Fruit fly (Drosophila melanogaster) whole organism, embryonic: ENCODE data around the gene CG46467.

Source experiments
- ATbp ChIP-seq: fragments of 200-800 bp; sonication (Bioruptor generic); optimal IDR thresholded peaks from 2 replicates; lab custom pipeline; 2017; ENCODE audit warnings: missing biosample characterization, mild to moderate bottlenecking, missing genetic modification characterization, missing genetic modification reagents
- Ada2b ChIP-seq: fragments of 200-800 bp; sonication (Bioruptor generic); IDR thresholded peaks from 2 replicates; pipeline ENCODE4 v1.3.6; 2022; ENCODE audit warnings: missing biosample characterization, missing genetic modification characterization
- Antp ChIP-seq: fragments of 200-800 bp; sonication (Bioruptor generic); optimal IDR thresholded peaks from 3 replicates; lab custom pipeline; 2016; ENCODE audit warnings: missing biosample characterization, missing genetic modification characterization
- CG11504 ChIP-seq: fragments of 200-800 bp; sonication (Bioruptor generic); optimal IDR thresholded peaks from 3 replicates; lab custom pipeline; 2019; ENCODE audit warnings: missing biosample characterization, mild to moderate bottlenecking, missing genetic modification characterization, moderate library complexity
- CG13424 ChIP-seq: fragments of 200-800 bp; sonication (Bioruptor generic); optimal IDR thresholded peaks from 2 replicates; lab custom pipeline; 2019; ENCODE audit warnings: missing biosample characterization, mild to moderate bottlenecking, missing genetic modification characterization, moderate library complexity
- CG14050 ChIP-seq: fragments of 200-800 bp; sonication (Bioruptor generic); IDR thresholded peaks from 3 replicates; pipeline ENCODE4 v1.3.6; 2022; ENCODE audit warnings: missing biosample characterization, missing genetic modification characterization
- CG15269 ChIP-seq: fragments of 200-800 bp; sonication (Bioruptor generic); optimal IDR thresholded peaks from 2 replicates; lab custom pipeline; 2018; ENCODE audit warnings: missing biosample characterization, mild to moderate bottlenecking, missing genetic modification characterization, moderate library complexity
- CG16815 ChIP-seq: fragments of 200-800 bp; sonication (Bioruptor generic); optimal IDR thresholded peaks from 3 replicates; lab custom pipeline; 2017; ENCODE audit warnings: missing biosample characterization, mild to moderate bottlenecking, missing genetic modification characterization
- CG17385 ChIP-seq: fragments of 200-800 bp; sonication (Bioruptor generic); optimal IDR thresholded peaks from 3 replicates; lab custom pipeline; 2018; ENCODE audit warnings: missing biosample characterization, mild to moderate bottlenecking, missing genetic modification characterization
- CG18599 ChIP-seq: fragments of 200-800 bp; sonication (Bioruptor generic); optimal IDR thresholded peaks from 3 replicates; lab custom pipeline; 2017; ENCODE audit warnings: missing biosample characterization, missing genetic modification characterization, mild to moderate bottlenecking, moderate library complexity, missing genetic modification reagents
- CG18619 ChIP-seq: fragments of 200-800 bp; sonication (Bioruptor generic); optimal IDR thresholded peaks from 3 replicates; lab custom pipeline; 2017; ENCODE audit warnings: missing biosample characterization, mild to moderate bottlenecking, missing genetic modification characterization
- CG2129 ChIP-seq: fragments of 200-800 bp; sonication (Bioruptor generic); IDR thresholded peaks from 2 replicates; pipeline ENCODE4 v1.3.6; 2022; ENCODE audit warnings: missing biosample characterization, missing genetic modification characterization; ENCODE audit not compliant: partially characterized antibody
- CG2678 ChIP-seq: fragments of 200-800 bp; sonication (Bioruptor generic); optimal IDR thresholded peaks from 3 replicates; lab custom pipeline; 2019; ENCODE audit warnings: missing biosample characterization, mild to moderate bottlenecking, missing genetic modification characterization, moderate library complexity
- CG30403 ChIP-seq: fragments of 200-800 bp; sonication (Bioruptor generic); optimal IDR thresholded peaks from 3 replicates; lab custom pipeline; 2016; ENCODE audit warnings: missing biosample characterization, missing genetic modification characterization
- CG34422 ChIP-seq: fragments of 200-800 bp; sonication (Bioruptor generic); IDR thresholded peaks from 3 replicates; pipeline ENCODE4 v1.3.6; 2022; ENCODE audit warnings: missing biosample characterization, missing genetic modification characterization
- CG4424 ChIP-seq: fragments of 200-800 bp; sonication (Bioruptor generic); optimal IDR thresholded peaks from 3 replicates; lab custom pipeline; 2016; ENCODE audit warnings: missing biosample characterization, missing genetic modification characterization
- CG6765 ChIP-seq: fragments of 200-800 bp; sonication (Bioruptor generic); optimal IDR thresholded peaks from 3 replicates; lab custom pipeline; 2017; ENCODE audit warnings: missing biosample characterization, mild to moderate bottlenecking, missing genetic modification characterization
- CG7556 ChIP-seq: fragments of 200-800 bp; sonication (Bioruptor generic); optimal IDR thresholded peaks from 2 replicates; lab custom pipeline; 2017; ENCODE audit warnings: missing biosample characterization, mild to moderate bottlenecking, missing genetic modification characterization
- CG7839 ChIP-seq: fragments of 200-800 bp; sonication (Bioruptor generic); optimal IDR thresholded peaks from 3 replicates; lab custom pipeline; 2018; ENCODE audit warnings: missing biosample characterization, mild to moderate bottlenecking, missing genetic modification characterization, moderate library complexity
- Chrac-16 ChIP-seq: fragments of 200-800 bp; sonication (Bioruptor generic); optimal IDR thresholded peaks from 3 replicates; lab custom pipeline; 2016; ENCODE audit warnings: missing biosample characterization, missing genetic modification characterization
- Fer1 ChIP-seq: fragments of 200-800 bp; sonication (Bioruptor generic); optimal IDR thresholded peaks from 2 replicates; lab custom pipeline; 2017; ENCODE audit warnings: missing biosample characterization, mild to moderate bottlenecking, missing genetic modification characterization
- Fer2 ChIP-seq: fragments of 200-800 bp; sonication (Bioruptor generic); optimal IDR thresholded peaks from 2 replicates; lab custom pipeline; 2018; ENCODE audit warnings: missing biosample characterization, mild to moderate bottlenecking, missing genetic modification characterization, moderate library complexity
- Hr51 ChIP-seq, 2 experiments: fragments of 200-800 bp; sonication (Bioruptor generic); optimal IDR thresholded peaks; 2 replicates in 1 of 2; 3 replicates in 1 of 2; lab custom pipeline; 2016 to 2018; ENCODE audit warnings: missing biosample characterization in 2 of 2, missing genetic modification characterization in 2 of 2, mild to moderate bottlenecking in 1 of 2, moderate library complexity in 1 of 2
- Mad ChIP-seq: fragments of 200-800 bp; sonication (Bioruptor generic); optimal IDR thresholded peaks from 2 replicates; lab custom pipeline; 2016; ENCODE audit warnings: missing biosample characterization, missing genetic modification characterization
- Meics ChIP-seq: fragments of 200-800 bp; sonication (Bioruptor generic); optimal IDR thresholded peaks from 2 replicates; lab custom pipeline; 2017; ENCODE audit warnings: missing biosample characterization, mild to moderate bottlenecking, missing genetic modification characterization
- NC2β ChIP-seq: fragments of 200-800 bp; sonication (Bioruptor generic); optimal IDR thresholded peaks from 2 replicates; lab custom pipeline; 2016; ENCODE audit warnings: missing biosample characterization, missing genetic modification characterization
- Oli ChIP-seq: fragments of 200-800 bp; sonication (Bioruptor generic); optimal IDR thresholded peaks from 2 replicates; lab custom pipeline; 2018; ENCODE audit warnings: missing biosample characterization, mild to moderate bottlenecking, missing genetic modification characterization, moderate library complexity
- PHDP ChIP-seq: fragments of 200-800 bp; sonication (Bioruptor generic); optimal IDR thresholded peaks from 3 replicates; lab custom pipeline; 2018; ENCODE audit warnings: missing biosample characterization, mild to moderate bottlenecking, missing genetic modification characterization, moderate library complexity
- Rfx ChIP-seq: fragments of 200-800 bp; sonication (Bioruptor generic); IDR thresholded peaks from 2 replicates; pipeline ENCODE4 v1.3.6; 2022; ENCODE audit warnings: missing biosample characterization, missing genetic modification characterization
- Six4 ChIP-seq: fragments of 200-800 bp; sonication (Bioruptor generic); optimal IDR thresholded peaks from 2 replicates; lab custom pipeline; 2016; ENCODE audit warnings: missing biosample characterization, missing genetic modification characterization
- Sox102F ChIP-seq: fragments of 200-800 bp; sonication (Bioruptor generic); optimal IDR thresholded peaks from 2 replicates; lab custom pipeline; 2018; ENCODE audit warnings: missing biosample characterization, mild to moderate bottlenecking, missing genetic modification characterization, moderate library complexity
- Xbp1 ChIP-seq: fragments of 200-800 bp; sonication (Bioruptor generic); optimal IDR thresholded peaks from 3 replicates; lab custom pipeline; 2016; ENCODE audit warnings: missing biosample characterization, mild to moderate bottlenecking, missing genetic modification characterization
- br ChIP-seq: fragments of >200 bp; optimal IDR thresholded peaks from 2 replicates; lab custom pipeline; 2017
- corto ChIP-seq: fragments of 200-800 bp; sonication (Bioruptor generic); optimal IDR thresholded peaks from 2 replicates; lab custom pipeline; 2016; ENCODE audit warnings: missing biosample characterization, mild to moderate bottlenecking, missing genetic modification characterization, moderate library complexity
- dati ChIP-seq: fragments of 200-800 bp; sonication (Bioruptor generic); IDR thresholded peaks from 2 replicates; pipeline ENCODE4 v1.3.6; 2022; ENCODE audit warnings: missing biosample characterization, missing genetic modification characterization
- dmrt99B ChIP-seq: fragments of 200-800 bp; sonication (Bioruptor generic); optimal IDR thresholded peaks from 2 replicates; lab custom pipeline; 2018; ENCODE audit warnings: missing biosample characterization, mild to moderate bottlenecking, missing genetic modification characterization, moderate library complexity
- dpn ChIP-seq, 2 experiments: fragments of 200-800 bp; sonication (Bioruptor generic); optimal IDR thresholded peaks; 3 replicates each; lab custom pipeline; 2016; ENCODE audit warnings: missing biosample characterization in 2 of 2, missing genetic modification characterization in 2 of 2
- gcm2 ChIP-seq: fragments of 200-800 bp; sonication (Bioruptor generic); optimal IDR thresholded peaks from 2 replicates; lab custom pipeline; 2016; ENCODE audit warnings: missing biosample characterization, missing genetic modification characterization
- gem ChIP-seq: fragments of 200-800 bp; sonication (Bioruptor generic); optimal IDR thresholded peaks from 2 replicates; lab custom pipeline; 2019; ENCODE audit warnings: missing biosample characterization, mild to moderate bottlenecking, missing genetic modification characterization, moderate library complexity
- lab ChIP-seq: fragments of 200-800 bp; sonication (Bioruptor generic); optimal IDR thresholded peaks from 3 replicates; lab custom pipeline; 2017; ENCODE audit warnings: missing biosample characterization, missing genetic modification characterization, mild to moderate bottlenecking, moderate library complexity, missing genetic modification reagents
- maf-S ChIP-seq: fragments of 200-800 bp; sonication (Bioruptor generic); optimal IDR thresholded peaks from 2 replicates; lab custom pipeline; 2016; ENCODE audit warnings: missing biosample characterization, missing genetic modification characterization
- nmo ChIP-seq: fragments of 200-800 bp; sonication (Bioruptor generic); optimal IDR thresholded peaks from 2 replicates; lab custom pipeline; 2018; ENCODE audit warnings: missing biosample characterization, mild to moderate bottlenecking, missing genetic modification characterization, moderate library complexity
- pb ChIP-seq: fragments of 200-800 bp; sonication (Bioruptor generic); optimal IDR thresholded peaks from 3 replicates; lab custom pipeline; 2016; ENCODE audit warnings: missing biosample characterization, missing genetic modification characterization
- phol ChIP-seq: fragments of 200-800 bp; sonication (Bioruptor generic); optimal IDR thresholded peaks from 3 replicates; lab custom pipeline; 2018; ENCODE audit warnings: missing biosample characterization, mild to moderate bottlenecking, missing genetic modification characterization, moderate library complexity
- shn ChIP-seq: fragments of 200-800 bp; sonication (Bioruptor generic); optimal IDR thresholded peaks from 3 replicates; lab custom pipeline; 2016; ENCODE audit warnings: missing biosample characterization, missing genetic modification characterization
- slbo ChIP-seq: fragments of 200-800 bp; sonication (Bioruptor generic); IDR thresholded peaks from 2 replicates; pipeline ENCODE4 v1.3.6; 2022; ENCODE audit warnings: missing biosample characterization, missing genetic modification characterization
- sob ChIP-seq: fragments of 200-800 bp; sonication (Bioruptor generic); IDR thresholded peaks from 2 replicates; pipeline ENCODE4 v1.3.6; 2022; ENCODE audit warnings: missing biosample characterization, missing genetic modification characterization
- stc ChIP-seq: fragments of 200-800 bp; sonication (Bioruptor generic); IDR thresholded peaks from 2 replicates; pipeline ENCODE4 v1.3.6; 2022; ENCODE audit warnings: missing biosample characterization, missing genetic modification characterization
- vvl ChIP-seq: fragments of 200-800 bp; sonication (Bioruptor generic); IDR thresholded peaks from 2 replicates; pipeline ENCODE4 v1.3.6; 2022; ENCODE audit warnings: missing biosample characterization, missing genetic modification characterization
- z ChIP-seq: fragments of 200-800 bp; sonication (Bioruptor generic); IDR thresholded peaks from 3 replicates; pipeline ENCODE4 v1.3.6; 2022; ENCODE audit warnings: missing biosample characterization, missing genetic modification characterization

The CG46467 gene

DNA sequence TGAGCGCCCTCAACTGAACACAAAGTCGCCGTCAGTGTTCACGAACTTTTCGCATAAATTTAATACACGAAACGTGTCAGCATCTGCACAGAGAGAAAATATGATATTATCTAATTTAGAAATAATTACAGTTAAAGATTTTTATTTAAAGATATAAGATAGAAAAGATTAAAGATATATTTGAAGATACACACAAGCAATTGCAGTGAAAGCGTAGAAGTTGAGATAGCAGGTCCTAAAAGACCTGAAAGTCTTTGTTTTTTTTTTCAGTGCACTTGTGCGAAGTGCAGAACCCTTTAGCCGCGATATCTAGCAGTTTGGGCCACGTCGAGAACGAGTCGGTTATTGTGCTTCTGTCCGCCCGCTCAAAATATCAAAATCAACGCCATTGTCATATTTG, 103.0 kb downstream of the CG46467 start (continued):
- TF ChIP-seq slbo (GFP tag; lab: Robert Waterston, UW) = 0 out of 2 replicates have a peak, but pooled peaks have one; percentile 6
- TF ChIP-seq Oli (tag; lab: Kevin White, UChicago) = peak; percentile 29
- peak; percentile 46 for TF ChIP-seq CG15269 (tag; lab: Kevin White, UChicago)
- no peak for TF ChIP-seq dati
- peak; percentile 48 for TF ChIP-seq CG18599 (GFP tag; lab: Kevin White, UChicago)
- TF ChIP-seq dpn (GFP tag; optimal IDR thresholded peaks at IDR 0.05; lab: Kevin White, UChicago) = peak in 1 of 2 experiments; percentile 11
- peak; percentile 13 for TF ChIP-seq CG17385 (GFP tag; lab: Kevin White, UChicago)
- TF ChIP-seq shn (GFP tag; lab: Kevin White, UChicago) = no peak
- TF ChIP-seq CG2678 = peak; percentile 46
- peak; percentile 17; the same call in 1 of the 3 replicates for TF ChIP-seq CG14050 (GFP tag; lab: Robert Waterston, UW)
- TF ChIP-seq CG7556 (GFP tag; lab: Kevin White, UChicago) = peak; percentile 29
- TF ChIP-seq phol (tag; lab: Kevin White, UChicago) = peak; percentile 10
- no peak for TF ChIP-seq gcm2 (GFP tag; lab: Kevin White, UChicago)
- peak; percentile 7 for TF ChIP-seq ATbp (GFP tag; lab: Kevin White, UChicago)
- peak; percentile 27 for TF ChIP-seq PHDP (tag; lab: Kevin White, UChicago)
- TF ChIP-seq Meics (GFP tag; lab: Kevin White, UChicago) = peak; percentile 46
- peak; percentile 35; the same call in 1 of the 2 replicates for TF ChIP-seq Rfx (GFP tag; lab: Robert Waterston, UW)
- peak; percentile 21 for TF ChIP-seq CG18619 (GFP tag; lab: Kevin White, UChicago)
- peak; percentile 39 for TF ChIP-seq lab (GFP tag; lab: Kevin White, UChicago)
- 0 out of 2 replicates have a peak, but pooled peaks have one; percentile 36 for TF ChIP-seq sob (GFP tag; lab: Robert Waterston, UW)
- TF ChIP-seq z (GFP tag; lab: Robert Waterston, UW) = no peak
- TF ChIP-seq CG16815 = no peak
- TF ChIP-seq CG13424 (tag; lab: Kevin White, UChicago) = peak; percentile 12
- 0 out of 2 replicates have a peak, but pooled peaks have one; percentile 22 for TF ChIP-seq Ada2b (GFP tag; lab: Robert Waterston, UW)
- TF ChIP-seq CG11504 (tag; lab: Kevin White, UChicago) = peak; percentile 51
- TF ChIP-seq Fer2 (tag; lab: Kevin White, UChicago) = no peak
- TF ChIP-seq gem (tag; lab: Kevin White, UChicago) = peak; percentile 55
- TF ChIP-seq stc (GFP tag; lab: Robert Waterston, UW) = no peak; the same call in 1 of the 2 replicates
- TF ChIP-seq br (lab: Kevin White, UChicago) = no peak
- peak; percentile 39 for TF ChIP-seq CG7839 (tag; lab: Kevin White, UChicago)
- TF ChIP-seq Xbp1 = peak; percentile 46
- TF ChIP-seq Hr51 (GFP tag; optimal IDR thresholded peaks at IDR 0.05; lab: Kevin White, UChicago) = peak in 1 of 2 experiments; percentile 55
- TF ChIP-seq NC2β (GFP tag; lab: Kevin White, UChicago) = no peak
- TF ChIP-seq CG30403 (GFP tag; lab: Kevin White, UChicago) = peak; percentile 29
- TF ChIP-seq dmrt99B (tag; lab: Kevin White, UChicago) = peak; percentile 51
- TF ChIP-seq Six4 (GFP tag; lab: Kevin White, UChicago) = no peak
- TF ChIP-seq pb (GFP tag; lab: Kevin White, UChicago) = no peak
- TF ChIP-seq CG34422 (GFP tag; lab: Robert Waterston, UW) = no peak
- TF ChIP-seq Antp (GFP tag; lab: Kevin White, UChicago) = no peak
- no peak for TF ChIP-seq CG4424 (GFP tag; lab: Kevin White, UChicago)
- peak; percentile 16 for TF ChIP-seq Sox102F
- TF ChIP-seq Fer1 = peak; percentile 41
- TF ChIP-seq corto (GFP tag; lab: Kevin White, UChicago) = no peak
- TF ChIP-seq Chrac-16 (GFP tag; lab: Kevin White, UChicago) = peak; percentile 4
- peak; percentile 28 for TF ChIP-seq CG6765 (GFP tag; lab: Kevin White, UChicago)
- no peak for TF ChIP-seq maf-S (GFP tag; lab: Kevin White, UChicago)
- TF ChIP-seq vvl (GFP tag; lab: Robert Waterston, UW) = peak; percentile 20; the same call in 1 of the 2 replicates
- TF ChIP-seq CG2129 (GFP tag; lab: Robert Waterston, UW) = no peak
- TF ChIP-seq nmo (GFP tag; lab: Kevin White, UChicago) = peak; percentile 10
- no peak for TF ChIP-seq Mad
